Fruit fly (Drosophila melanogaster) whole organism, embryonic: Measurements from ENCODE around the gene ric8a.

Source experiments
- Bteb2 ChIP-seq: fragments of 200-800 bp; sonication (Bioruptor generic); optimal IDR thresholded peaks from 2 replicates; lab custom pipeline; 2016; ENCODE audit warnings: missing biosample characterization, missing genetic modification characterization
- CG10274 ChIP-seq: fragments of 200-800 bp; sonication (Bioruptor generic); optimal IDR thresholded peaks from 3 replicates; lab custom pipeline; 2017; ENCODE audit warnings: missing biosample characterization, mild to moderate bottlenecking, missing genetic modification characterization
- CG10431 ChIP-seq: fragments of 200-800 bp; sonication (Bioruptor generic); optimal IDR thresholded peaks from 3 replicates; lab custom pipeline; 2018; ENCODE audit warnings: missing biosample characterization, mild to moderate bottlenecking, missing genetic modification characterization
- CG12299 ChIP-seq: fragments of 200-800 bp; sonication (Bioruptor generic); optimal IDR thresholded peaks from 2 replicates; lab custom pipeline; 2018; ENCODE audit warnings: missing biosample characterization, mild to moderate bottlenecking, missing genetic modification characterization
- CG12391 ChIP-seq: fragments of 200-800 bp; sonication (Bioruptor generic); optimal IDR thresholded peaks from 3 replicates; lab custom pipeline; 2018; ENCODE audit warnings: missing biosample characterization, mild to moderate bottlenecking, missing genetic modification characterization, moderate library complexity
- CG1529 ChIP-seq: fragments of 200-800 bp; sonication (Bioruptor generic); optimal IDR thresholded peaks from 3 replicates; lab custom pipeline; 2018; ENCODE audit warnings: missing biosample characterization, missing genetic modification characterization
- CG16813 ChIP-seq: fragments of 200-800 bp; sonication (Bioruptor generic); IDR thresholded peaks from 3 replicates; pipeline ENCODE4 v1.3.6; 2022; ENCODE audit warnings: missing biosample characterization, missing genetic modification characterization; ENCODE audit not compliant: partially characterized antibody
- CG17912 ChIP-seq: fragments of 200-800 bp; sonication (Bioruptor generic); optimal IDR thresholded peaks from 2 replicates; lab custom pipeline; 2018; ENCODE audit warnings: missing biosample characterization, mild to moderate bottlenecking, missing genetic modification characterization
- CG1832 ChIP-seq: fragments of 200-800 bp; sonication (Bioruptor generic); optimal IDR thresholded peaks from 2 replicates; lab custom pipeline; 2017; ENCODE audit warnings: missing biosample characterization, mild to moderate bottlenecking, missing genetic modification characterization, inconsistent platforms
- CG2678 ChIP-seq: fragments of 200-800 bp; sonication (Bioruptor generic); optimal IDR thresholded peaks from 3 replicates; lab custom pipeline; 2019; ENCODE audit warnings: missing biosample characterization, mild to moderate bottlenecking, missing genetic modification characterization, moderate library complexity
- CG3407 ChIP-seq: fragments of 200-800 bp; sonication (Bioruptor generic); optimal IDR thresholded peaks from 2 replicates; lab custom pipeline; 2018; ENCODE audit warnings: missing biosample characterization, mild to moderate bottlenecking, missing genetic modification characterization
- CG3726 ChIP-seq: fragments of 200-800 bp; sonication (Bioruptor generic); IDR thresholded peaks from 3 replicates; pipeline ENCODE4, ENCODE4 v1.3.6; 2022; ENCODE audit warnings: missing biosample characterization, missing genetic modification characterization
- CG3995 ChIP-seq: fragments of 200-800 bp; sonication (Bioruptor generic); optimal IDR thresholded peaks from 3 replicates; lab custom pipeline; 2016; ENCODE audit warnings: missing biosample characterization, missing genetic modification characterization
- CG43689 ChIP-seq: fragments of 200-800 bp; sonication (Bioruptor generic); IDR thresholded peaks from 2 replicates; pipeline ENCODE4 v1.3.6; 2022; ENCODE audit warnings: missing biosample characterization, missing genetic modification characterization
- CG4424 ChIP-seq: fragments of 200-800 bp; sonication (Bioruptor generic); optimal IDR thresholded peaks from 3 replicates; lab custom pipeline; 2016; ENCODE audit warnings: missing biosample characterization, missing genetic modification characterization
- CG7556 ChIP-seq: fragments of 200-800 bp; sonication (Bioruptor generic); optimal IDR thresholded peaks from 2 replicates; lab custom pipeline; 2017; ENCODE audit warnings: missing biosample characterization, mild to moderate bottlenecking, missing genetic modification characterization
- CG8478 ChIP-seq: fragments of >200 bp; optimal IDR thresholded peaks from 2 replicates; lab custom pipeline; 2018
- CG9817 ChIP-seq: fragments of 200-800 bp; sonication (Bioruptor generic); optimal IDR thresholded peaks from 2 replicates; lab custom pipeline; 2018; ENCODE audit warnings: missing biosample characterization, mild to moderate bottlenecking, missing genetic modification characterization, moderate library complexity
- CkIIα-i1 ChIP-seq: fragments of 200-800 bp; sonication (Bioruptor generic); IDR thresholded peaks from 2 replicates; pipeline ENCODE4 v1.3.6; 2022; ENCODE audit warnings: missing biosample characterization, missing genetic modification characterization
- Doc3 ChIP-seq: fragments of 200-800 bp; sonication (Bioruptor generic); IDR thresholded peaks from 3 replicates; pipeline ENCODE4 v1.3.6; 2022; ENCODE audit warnings: missing biosample characterization, missing genetic modification characterization; ENCODE audit not compliant: partially characterized antibody
- Dp ChIP-seq: fragments of 200-800 bp; sonication (Bioruptor generic); optimal IDR thresholded peaks from 2 replicates; lab custom pipeline; 2018; ENCODE audit warnings: missing biosample characterization, mild to moderate bottlenecking, missing genetic modification characterization, moderate library complexity
- Elba2 ChIP-seq: fragments of 200-800 bp; sonication (Bioruptor generic); optimal IDR thresholded peaks from 3 replicates; lab custom pipeline; 2016; ENCODE audit warnings: missing biosample characterization, missing genetic modification characterization
- Fer1 ChIP-seq: fragments of 200-800 bp; sonication (Bioruptor generic); optimal IDR thresholded peaks from 2 replicates; lab custom pipeline; 2017; ENCODE audit warnings: missing biosample characterization, mild to moderate bottlenecking, missing genetic modification characterization
- Fer3 ChIP-seq: fragments of 200-800 bp; sonication (Bioruptor generic); optimal IDR thresholded peaks from 2 replicates; lab custom pipeline; 2018; ENCODE audit warnings: missing biosample characterization, mild to moderate bottlenecking, missing genetic modification characterization, moderate library complexity
- Hsf ChIP-seq: fragments of 200-800 bp; sonication (Bioruptor generic); optimal IDR thresholded peaks from 3 replicates; lab custom pipeline; 2016; ENCODE audit warnings: missing biosample characterization, missing genetic modification characterization
- Lpt ChIP-seq: fragments of >200 bp; optimal IDR thresholded peaks from 2 replicates; lab custom pipeline; 2018; ENCODE audit warnings: missing biosample characterization, missing genetic modification characterization
- Oli ChIP-seq: fragments of 200-800 bp; sonication (Bioruptor generic); optimal IDR thresholded peaks from 2 replicates; lab custom pipeline; 2018; ENCODE audit warnings: missing biosample characterization, mild to moderate bottlenecking, missing genetic modification characterization, moderate library complexity
- Optix ChIP-seq: fragments of 200-800 bp; sonication (Bioruptor generic); IDR thresholded peaks from 3 replicates; pipeline ENCODE4 v1.3.6; 2022; ENCODE audit warnings: missing biosample characterization, missing genetic modification characterization
- Ptx1 ChIP-seq: fragments of 200-800 bp; sonication (Bioruptor generic); IDR thresholded peaks from 2 replicates; pipeline ENCODE4 v1.3.6; 2022; ENCODE audit warnings: missing biosample characterization, missing genetic modification characterization
- Sox102F ChIP-seq: fragments of 200-800 bp; sonication (Bioruptor generic); optimal IDR thresholded peaks from 2 replicates; lab custom pipeline; 2018; ENCODE audit warnings: missing biosample characterization, mild to moderate bottlenecking, missing genetic modification characterization, moderate library complexity
- Spps ChIP-seq: fragments of 200-800 bp; sonication (Bioruptor generic); optimal IDR thresholded peaks from 2 replicates; lab custom pipeline; 2018; ENCODE audit warnings: missing biosample characterization, mild to moderate bottlenecking, missing genetic modification characterization
- amos ChIP-seq: fragments of 200-800 bp; sonication (Bioruptor generic); IDR thresholded peaks from 2 replicates; pipeline ENCODE4 v1.3.6; 2022; ENCODE audit warnings: missing biosample characterization, missing genetic modification characterization; ENCODE audit not compliant: partially characterized antibody
- caup ChIP-seq: fragments of 200-800 bp; sonication (Bioruptor generic); optimal IDR thresholded peaks from 3 replicates; lab custom pipeline; 2017; ENCODE audit warnings: missing biosample characterization, mild to moderate bottlenecking, missing genetic modification characterization, moderate library complexity; ENCODE audit not compliant: severe bottlenecking
- esg ChIP-seq: fragments of 200-800 bp; sonication (Bioruptor generic); conservative IDR thresholded peaks from 2 replicates; pipeline ENCODE4 v1.3.6; 2022; ENCODE audit warnings: missing biosample characterization, missing genetic modification characterization
- ewg ChIP-seq: fragments of 200-800 bp; sonication (Bioruptor generic); optimal IDR thresholded peaks from 3 replicates; lab custom pipeline; 2017; ENCODE audit warnings: mild to moderate bottlenecking, missing biosample characterization, missing genetic modification reagents, missing genetic modification characterization
- gro ChIP-seq: fragments of 200-800 bp; sonication (Bioruptor generic); optimal IDR thresholded peaks from 2 replicates; lab custom pipeline; 2016; ENCODE audit warnings: missing biosample characterization, missing genetic modification characterization
- gsb ChIP-seq: fragments of 200-800 bp; sonication (Bioruptor generic); IDR thresholded peaks from 2 replicates; pipeline ENCODE4 v1.3.6; 2022; ENCODE audit warnings: missing biosample characterization, missing genetic modification characterization
- hkb ChIP-seq, 2 experiments: fragments of 200-800 bp in 1 of 2; fragments of >200 bp in 1 of 2; sonication (Bioruptor generic) in 1 of 2; IDR thresholded peaks in 1 of 2; optimal IDR thresholded peaks in 1 of 2; 2 replicates each; pipeline versions ENCODE4 v1.3.6 to Lab custom; 2017 to 2022; ENCODE audit warnings: missing biosample characterization in 1 of 2, missing genetic modification characterization in 1 of 2
- insv ChIP-seq, 2 experiments: fragments of 200-800 bp; sonication (Bioruptor generic); optimal IDR thresholded peaks; 3 replicates each; lab custom pipeline; 2016 to 2018; ENCODE audit warnings: missing biosample characterization in 2 of 2, missing genetic modification characterization in 2 of 2
- kah ChIP-seq: fragments of 200-800 bp; sonication (Bioruptor generic); optimal IDR thresholded peaks from 2 replicates; lab custom pipeline; 2018; ENCODE audit warnings: missing biosample characterization, mild to moderate bottlenecking, missing genetic modification characterization
- mirr ChIP-seq: fragments of 200-800 bp; sonication (Bioruptor generic); optimal IDR thresholded peaks from 3 replicates; lab custom pipeline; 2018; ENCODE audit warnings: missing biosample characterization, mild to moderate bottlenecking, missing genetic modification characterization
- nmo ChIP-seq: fragments of 200-800 bp; sonication (Bioruptor generic); optimal IDR thresholded peaks from 2 replicates; lab custom pipeline; 2018; ENCODE audit warnings: missing biosample characterization, mild to moderate bottlenecking, missing genetic modification characterization, moderate library complexity
- prd ChIP-seq, 3 experiments: fragments of >200 bp in 2 of 3; fragments of 200-800 bp in 1 of 3; sonication (Bioruptor generic) in 1 of 3; optimal IDR thresholded peaks in 2 of 3; IDR thresholded peaks in 1 of 3; 2 replicates in 2 of 3; 3 replicates in 1 of 3; pipeline versions ENCODE4 v1.3.6 to Lab custom; 2017 to 2022; ENCODE audit warnings: missing biosample characterization in 1 of 3, missing genetic modification characterization in 1 of 3
- row ChIP-seq: fragments of 200-800 bp; sonication (Bioruptor generic); IDR thresholded peaks from 3 replicates; pipeline ENCODE4 v1.3.6; 2022; ENCODE audit warnings: missing biosample characterization, missing genetic modification characterization
- scrt ChIP-seq: fragments of 200-800 bp; sonication (Bioruptor generic); optimal IDR thresholded peaks from 2 replicates; lab custom pipeline; 2018; ENCODE audit warnings: missing biosample characterization, mild to moderate bottlenecking, missing genetic modification characterization, moderate library complexity
- slou ChIP-seq: fragments of 200-800 bp; sonication (Bioruptor generic); optimal IDR thresholded peaks from 3 replicates; lab custom pipeline; 2016; ENCODE audit warnings: missing biosample characterization, missing genetic modification characterization
- wor ChIP-seq: fragments of 200-800 bp; sonication (Bioruptor generic); IDR thresholded peaks from 2 replicates; pipeline ENCODE4 v1.3.6; 2022; ENCODE audit warnings: missing biosample characterization, missing genetic modification characterization
- z ChIP-seq: fragments of 200-800 bp; sonication (Bioruptor generic); IDR thresholded peaks from 3 replicates; pipeline ENCODE4 v1.3.6; 2022; ENCODE audit warnings: missing biosample characterization, missing genetic modification characterization

Gene ric8a

DNA sequence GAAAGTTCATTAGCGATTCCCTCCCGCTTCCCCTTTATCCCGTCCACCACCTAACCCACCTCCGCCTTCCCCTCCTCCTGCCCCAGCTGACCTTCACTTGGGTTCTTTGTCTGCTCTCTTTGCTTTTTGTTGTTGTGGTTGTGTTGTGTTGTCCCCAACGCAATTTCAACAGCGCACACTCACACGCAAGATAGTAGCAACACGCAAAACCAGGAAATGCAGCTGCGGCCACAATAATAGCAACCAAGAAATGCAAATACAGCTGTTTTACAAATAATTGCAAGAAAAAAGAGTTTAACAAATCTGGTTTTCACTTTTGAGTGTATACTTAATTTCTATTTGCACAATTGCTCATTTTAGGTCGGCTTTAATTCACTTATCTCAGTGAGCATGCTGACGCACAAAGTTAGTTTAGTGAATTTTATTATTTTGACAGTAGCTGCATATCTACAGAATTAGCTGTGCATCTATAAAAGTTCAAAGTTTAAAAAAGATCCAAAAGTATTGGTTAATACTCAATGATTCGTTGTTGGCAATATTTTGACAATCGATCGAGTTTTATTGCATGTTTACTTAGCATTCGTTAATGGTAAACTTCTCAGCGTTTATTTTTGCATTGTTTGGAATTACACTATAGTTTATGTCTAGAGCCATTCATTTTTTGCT lies 4.6 kb upstream of the ric8a start (continued):
- no peak for TF ChIP-seq CG12299 (tag; lab: Kevin White, UChicago)
- TF ChIP-seq wor = peak; percentile 30; the same call in 1 of the 2 replicates
- no peak for TF ChIP-seq mirr (GFP tag; lab: Kevin White, UChicago)
- no peak for TF ChIP-seq CG10274
- TF ChIP-seq CG16813 (GFP tag; lab: Robert Waterston, UW) = no peak
- TF ChIP-seq CG8478 (lab: Kevin White, UChicago) = no peak
- no peak for TF ChIP-seq Spps (tag; lab: Kevin White, UChicago)
- peak; percentile 43 for TF ChIP-seq Sox102F (GFP tag; lab: Kevin White, UChicago)
- TF ChIP-seq Dp (GFP tag; lab: Kevin White, UChicago) = no peak
- TF ChIP-seq gro (GFP tag; lab: Kevin White, UChicago) = no peak
- TF ChIP-seq gsb (GFP tag; lab: Robert Waterston, UW) = no peak
- no peak for TF ChIP-seq Elba2 (GFP tag; lab: Kevin White, UChicago)
- peak; percentile 40 for TF ChIP-seq CG12391 (tag; lab: Kevin White, UChicago)
- no peak for TF ChIP-seq CG10431
- no peak for TF ChIP-seq amos (GFP tag; lab: Robert Waterston, UW)
- no peak for TF ChIP-seq CG43689
- TF ChIP-seq z = no peak
- no peak for TF ChIP-seq insv (GFP tag; optimal IDR thresholded peaks at IDR 0.05; lab: Kevin White, UChicago)
- no peak for TF ChIP-seq Fer3
- TF ChIP-seq prd (optimal IDR thresholded peaks at IDR 0.05; lab: Kevin White, UChicago) = no peak
- peak; percentile 44; the same call in 2 of the 3 replicates for TF ChIP-seq prd (GFP tag; IDR thresholded peaks at IDR 0.05; lab: Robert Waterston, UW)
- no peak for TF ChIP-seq CG3995 (GFP tag; lab: Kevin White, UChicago)
- TF ChIP-seq slou = no peak
- no peak for TF ChIP-seq scrt (GFP tag; lab: Kevin White, UChicago)
- TF ChIP-seq nmo (GFP tag; lab: Kevin White, UChicago) = peak; percentile 27
- no peak for TF ChIP-seq caup (GFP tag; lab: Kevin White, UChicago)
- TF ChIP-seq CG4424 (GFP tag; lab: Kevin White, UChicago) = peak; percentile 7
- TF ChIP-seq row (GFP tag; lab: Robert Waterston, UW) = peak; percentile 51; the same call in 2 of the 3 replicates
- no peak for TF ChIP-seq Bteb2 (GFP tag; lab: Kevin White, UChicago)
- TF ChIP-seq Oli (tag; lab: Kevin White, UChicago) = peak; percentile 31
- TF ChIP-seq Ptx1 (GFP tag; lab: Robert Waterston, UW) = peak; percentile 28; the same call in 1 of the 2 replicates
- TF ChIP-seq esg (GFP tag; lab: Robert Waterston, UW) = 0 out of 2 replicates have a peak, but pooled peaks have one; percentile 12
- no peak for TF ChIP-seq CG1832 (GFP tag; lab: Kevin White, UChicago)
- no peak for TF ChIP-seq CG9817 (tag; lab: Kevin White, UChicago)
- TF ChIP-seq ewg = no peak
- TF ChIP-seq Optix (GFP tag; lab: Robert Waterston, UW) = peak; percentile 37; the same call in 1 of the 3 replicates
- no peak for TF ChIP-seq CkIIα-i1 (GFP tag; lab: Robert Waterston, UW)
- TF ChIP-seq Lpt (GFP tag; lab: Kevin White, UChicago) = no peak
- TF ChIP-seq CG2678 (tag; lab: Kevin White, UChicago) = peak; percentile 34
- TF ChIP-seq hkb (optimal IDR thresholded peaks at IDR 0.05; lab: Kevin White, UChicago) = no peak
- TF ChIP-seq hkb (GFP tag; IDR thresholded peaks at IDR 0.05; lab: Robert Waterston, UW) = 0 out of 2 replicates have a peak, but pooled peaks have one; percentile 36
- TF ChIP-seq Hsf (GFP tag; lab: Kevin White, UChicago) = peak; percentile 24
- peak; percentile 4 for TF ChIP-seq CG7556 (GFP tag; lab: Kevin White, UChicago)
- no peak for TF ChIP-seq CG17912
- no peak for TF ChIP-seq kah
- peak; percentile 5 for TF ChIP-seq CG1529 (GFP tag; lab: Kevin White, UChicago)
- no peak for TF ChIP-seq Doc3 (GFP tag; lab: Robert Waterston, UW)
- TF ChIP-seq CG3726 (GFP tag; lab: Robert Waterston, UW) = no peak
- no peak for TF ChIP-seq CG3407
- no peak for TF ChIP-seq Fer1 (GFP tag; lab: Kevin White, UChicago)
